Fruit fly (Drosophila melanogaster): ENCODE results near the gene Axn.

DNA sequence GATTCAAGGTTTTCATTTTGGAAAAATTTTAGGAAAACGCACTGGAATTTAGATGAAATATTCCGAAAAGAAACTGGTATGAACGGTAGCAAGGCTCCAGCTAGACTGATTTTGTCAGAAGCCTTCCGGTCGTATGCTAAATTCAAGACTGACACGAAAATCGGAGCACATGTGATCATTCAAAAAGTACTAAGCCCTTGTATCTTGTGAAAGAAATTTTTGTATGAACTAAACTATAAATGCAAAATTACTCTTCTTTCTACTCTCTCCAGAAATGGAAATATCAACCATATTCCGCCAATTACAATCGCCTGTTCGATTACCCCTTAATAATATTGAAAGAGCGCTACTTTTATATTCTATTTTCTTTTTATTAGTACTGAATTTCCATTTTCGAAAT, 15.0 kb downstream of the Axn start, which contains the start of gene ocn:
- TF ChIP-seq insv (optimal IDR thresholded peaks at IDR 0.05), result no peak
- TF ChIP-seq h (optimal IDR thresholded peaks at IDR 0.05), result no peak
- TF ChIP-seq Myc (optimal IDR thresholded peaks at IDR 0.05), result no peak
- no peak for TF ChIP-seq ttk (optimal IDR thresholded peaks at IDR 0.05)
- no peak for TF ChIP-seq Sin3A (optimal IDR thresholded peaks at IDR 0.05)
